Fruit fly (Drosophila melanogaster) whole organism, pupa: Measurements from ENCODE around the gene laf.

ENCODE experiments used
- CG12605 ChIP-seq: fragments of 200-800 bp; sonication (Bioruptor generic); IDR thresholded peaks from 2 replicates; pipeline ENCODE4 v1.3.6; 2022; ENCODE audit warnings: missing biosample characterization, missing genetic modification characterization
- CG14655 ChIP-seq: fragments of 200-800 bp; sonication (Bioruptor generic); optimal IDR thresholded peaks from 3 replicates; lab custom pipeline; 2017; ENCODE audit warnings: mild to moderate bottlenecking, missing biosample characterization, missing genetic modification reagents, missing genetic modification characterization
- CG15710 ChIP-seq: fragments of 200-800 bp; sonication (Bioruptor generic); optimal IDR thresholded peaks from 2 replicates; lab custom pipeline; 2018; ENCODE audit warnings: missing biosample characterization, mild to moderate bottlenecking, missing genetic modification characterization, moderate library complexity
- CG32121 ChIP-seq: fragments of 200-800 bp; sonication (Bioruptor generic); IDR thresholded peaks from 2 replicates; pipeline ENCODE4 v1.3.6; 2022; ENCODE audit warnings: missing biosample characterization, missing genetic modification characterization
- CG34367 ChIP-seq: fragments of 200-800 bp; sonication (Bioruptor generic); optimal IDR thresholded peaks from 2 replicates; lab custom pipeline; 2018; ENCODE audit warnings: missing biosample characterization, mild to moderate bottlenecking, missing genetic modification characterization
- CG4496 ChIP-seq: fragments of 200-800 bp; sonication (Bioruptor generic); IDR thresholded peaks from 3 replicates; pipeline ENCODE4 v1.3.6; 2022; ENCODE audit warnings: missing biosample characterization, missing genetic modification characterization
- CG8159 ChIP-seq: fragments of 200-800 bp; sonication (Bioruptor generic); optimal IDR thresholded peaks from 3 replicates; lab custom pipeline; 2018; ENCODE audit warnings: missing biosample characterization, mild to moderate bottlenecking, missing genetic modification characterization, moderate library complexity
- CG8301 ChIP-seq: fragments of 200-800 bp; sonication (Bioruptor generic); optimal IDR thresholded peaks from 2 replicates; lab custom pipeline; 2018; ENCODE audit warnings: missing biosample characterization, mild to moderate bottlenecking, missing genetic modification characterization
- EcR ChIP-seq: fragments of 200-800 bp; sonication (Bioruptor generic); optimal IDR thresholded peaks from 3 replicates; lab custom pipeline; 2019; ENCODE audit warnings: missing biosample characterization, missing genetic modification characterization, mild to moderate bottlenecking, moderate library complexity, missing genetic modification reagents
- Ets98B ChIP-seq: fragments of 200-800 bp; sonication (Bioruptor generic); IDR thresholded peaks from 2 replicates; pipeline ENCODE4 v1.3.6; 2022; ENCODE audit warnings: missing biosample characterization, missing genetic modification characterization
- Pif1A ChIP-seq: fragments of 200-800 bp; sonication (Bioruptor generic); optimal IDR thresholded peaks from 3 replicates; lab custom pipeline; 2016; ENCODE audit warnings: missing biosample characterization, missing genetic modification characterization
- gl ChIP-seq: fragments of 200-800 bp; sonication (Bioruptor generic); optimal IDR thresholded peaks from 2 replicates; lab custom pipeline; 2018; ENCODE audit warnings: missing biosample characterization, mild to moderate bottlenecking, missing genetic modification characterization
- rn ChIP-seq: fragments of 200-800 bp; sonication (Bioruptor generic); IDR thresholded peaks from 2 replicates; pipeline ENCODE4 v1.3.6; 2022; ENCODE audit warnings: missing biosample characterization, missing genetic modification characterization

- no peak for TF ChIP-seq CG4496
- no peak for TF ChIP-seq CG8159
- no peak for TF ChIP-seq CG14655 (GFP tag; lab: Kevin White, UChicago)
- no peak for TF ChIP-seq gl (tag; lab: Kevin White, UChicago)
- no peak for TF ChIP-seq CG32121
- TF ChIP-seq Pif1A (GFP tag; lab: Kevin White, UChicago): no peak
- TF ChIP-seq CG15710 (tag; lab: Kevin White, UChicago): no peak
- no peak for TF ChIP-seq Ets98B
- no peak for TF ChIP-seq CG8301 (tag; lab: Kevin White, UChicago)
- no peak for TF ChIP-seq CG12605 (GFP tag; lab: Robert Waterston, UW)
- no peak for TF ChIP-seq EcR (GFP tag; lab: Kevin White, UChicago)
- no peak for TF ChIP-seq CG34367 (tag; lab: Kevin White, UChicago)
- TF ChIP-seq rn: no peak
Measured at dm6 chr3R:4903565-4903964, 25.2 kb upstream of the laf start.
